Fruit fly (Drosophila melanogaster) whole organism, embryonic: ENCODE data around the gene CG8420.

Experiments used
- Atf-2 ChIP-seq: fragments of 200-800 bp; sonication (Bioruptor generic); optimal IDR thresholded peaks from 2 replicates; lab custom pipeline; 2016; ENCODE audit warnings: missing biosample characterization, missing genetic modification characterization
- Awh ChIP-seq: fragments of 200-800 bp; sonication (Bioruptor generic); IDR thresholded peaks from 2 replicates; pipeline ENCODE4, ENCODE4 v1.3.6; 2022; ENCODE audit warnings: missing biosample characterization, missing genetic modification characterization
- CG12104 ChIP-seq: fragments of 200-800 bp; sonication (Bioruptor generic); optimal IDR thresholded peaks from 3 replicates; lab custom pipeline; 2016; ENCODE audit warnings: missing biosample characterization, missing genetic modification characterization
- CG1602 ChIP-seq: fragments of 200-800 bp; sonication (Bioruptor generic); optimal IDR thresholded peaks from 3 replicates; lab custom pipeline; 2016; ENCODE audit warnings: missing biosample characterization, missing genetic modification characterization
- CG2712 ChIP-seq: fragments of 200-800 bp; optimal IDR thresholded peaks from 3 replicates; lab custom pipeline; 2019; ENCODE audit warnings: missing biosample characterization, mild to moderate bottlenecking, missing genetic modification characterization, moderate library complexity
- CG30403 ChIP-seq: fragments of 200-800 bp; sonication (Bioruptor generic); optimal IDR thresholded peaks from 3 replicates; lab custom pipeline; 2016; ENCODE audit warnings: missing biosample characterization, missing genetic modification characterization
- CG31388 ChIP-seq: fragments of 200-800 bp; sonication (Bioruptor generic); optimal IDR thresholded peaks from 2 replicates; lab custom pipeline; 2016; ENCODE audit warnings: missing biosample characterization, missing genetic modification characterization
- CG4360 ChIP-seq: fragments of 200-800 bp; sonication (Bioruptor generic); IDR thresholded peaks from 2 replicates; pipeline ENCODE4 v1.3.6; 2022; ENCODE audit warnings: missing biosample characterization, missing genetic modification characterization
- CG6854 ChIP-seq: fragments of 200-800 bp; sonication (Bioruptor generic); optimal IDR thresholded peaks from 3 replicates; lab custom pipeline; 2017; ENCODE audit warnings: missing biosample characterization, mild to moderate bottlenecking, missing genetic modification characterization
- CG7357 ChIP-seq: fragments of 200-800 bp; sonication (Bioruptor generic); IDR thresholded peaks from 3 replicates; pipeline ENCODE4 v1.3.6; 2022; ENCODE audit warnings: missing biosample characterization, missing genetic modification characterization
- CG7839 ChIP-seq: fragments of 200-800 bp; sonication (Bioruptor generic); optimal IDR thresholded peaks from 3 replicates; lab custom pipeline; 2018; ENCODE audit warnings: missing biosample characterization, mild to moderate bottlenecking, missing genetic modification characterization, moderate library complexity
- CG8478 ChIP-seq: fragments of >200 bp; optimal IDR thresholded peaks from 2 replicates; lab custom pipeline; 2018
- CG8944 ChIP-seq: fragments of 200-800 bp; sonication (Bioruptor generic); optimal IDR thresholded peaks from 3 replicates; lab custom pipeline; 2016; ENCODE audit warnings: missing biosample characterization, missing genetic modification characterization
- D19A ChIP-seq: fragments of 200-800 bp; optimal IDR thresholded peaks from 3 replicates; lab custom pipeline; 2019; ENCODE audit warnings: missing biosample characterization, mild to moderate bottlenecking, missing genetic modification characterization, moderate library complexity
- Dek ChIP-seq: fragments of 200-800 bp; sonication (Bioruptor generic); optimal IDR thresholded peaks from 3 replicates; lab custom pipeline; 2019; ENCODE audit warnings: missing biosample characterization, mild to moderate bottlenecking, missing genetic modification characterization, moderate library complexity
- Dip3 ChIP-seq: fragments of 200-800 bp; sonication (Bioruptor generic); optimal IDR thresholded peaks from 3 replicates; lab custom pipeline; 2016; ENCODE audit warnings: missing biosample characterization, missing genetic modification characterization
- Doc2 ChIP-seq: fragments of 200-800 bp; sonication (Bioruptor generic); IDR thresholded peaks from 2 replicates; pipeline ENCODE4 v1.3.6; 2022; ENCODE audit warnings: missing biosample characterization, missing genetic modification characterization
- Dref ChIP-seq: fragments of 200-800 bp; sonication (Bioruptor generic); IDR thresholded peaks from 2 replicates; pipeline ENCODE4 v1.3.6; 2022; ENCODE audit warnings: missing biosample characterization, missing genetic modification characterization
- Eip74EF ChIP-seq, 2 experiments: fragments of 200-800 bp in 1 of 2; fragments of >200 bp in 1 of 2; sonication (Bioruptor generic) in 1 of 2; optimal IDR thresholded peaks; 2 replicates each; lab custom pipeline; 2017 to 2019; ENCODE audit warnings: missing biosample characterization in 2 of 2, missing genetic modification characterization in 2 of 2, mild to moderate bottlenecking in 1 of 2, moderate library complexity in 1 of 2
- HmgZ ChIP-seq: fragments of 200-800 bp; sonication (Bioruptor generic); optimal IDR thresholded peaks from 2 replicates; lab custom pipeline; 2018; ENCODE audit warnings: missing biosample characterization, mild to moderate bottlenecking, missing genetic modification characterization
- MBD-R2 ChIP-seq: fragments of 200-800 bp; sonication (Bioruptor generic); IDR thresholded peaks from 2 replicates; pipeline ENCODE4 v1.3.6; 2022; ENCODE audit warnings: missing biosample characterization, missing genetic modification characterization
- MTF-1 ChIP-seq: fragments of 200-800 bp; sonication (Bioruptor generic); optimal IDR thresholded peaks from 2 replicates; lab custom pipeline; 2018; ENCODE audit warnings: missing biosample characterization, mild to moderate bottlenecking, missing genetic modification characterization, borderline replicate concordance
- PHDP ChIP-seq: fragments of 200-800 bp; sonication (Bioruptor generic); optimal IDR thresholded peaks from 3 replicates; lab custom pipeline; 2018; ENCODE audit warnings: missing biosample characterization, mild to moderate bottlenecking, missing genetic modification characterization, moderate library complexity
- Pdp1 ChIP-seq, 2 experiments: fragments of 200-800 bp; sonication (Bioruptor generic); optimal IDR thresholded peaks; 3 replicates each; lab custom pipeline; 2016; ENCODE audit warnings: missing biosample characterization in 2 of 2, missing genetic modification characterization in 2 of 2, mild to moderate bottlenecking in 1 of 2, moderate library complexity in 1 of 2
- Scr ChIP-seq: fragments of 200-800 bp; sonication (Bioruptor generic); IDR thresholded peaks from 2 replicates; pipeline ENCODE4 v1.3.6; 2022; ENCODE audit warnings: missing biosample characterization, missing genetic modification characterization; ENCODE audit not compliant: partially characterized antibody
- Sox102F ChIP-seq: fragments of 200-800 bp; sonication (Bioruptor generic); optimal IDR thresholded peaks from 2 replicates; lab custom pipeline; 2018; ENCODE audit warnings: missing biosample characterization, mild to moderate bottlenecking, missing genetic modification characterization, moderate library complexity
- Tbp ChIP-seq: fragments of >200 bp; optimal IDR thresholded peaks from 2 replicates; lab custom pipeline; 2018; ENCODE audit warnings: missing biosample characterization, missing genetic modification characterization
- Trl ChIP-seq, 3 experiments: fragments of >200 bp in 2 of 3; fragments of 200-800 bp in 1 of 3; sonication (Bioruptor generic) in 1 of 3; optimal IDR thresholded peaks; 2 replicates in 1 of 3; 3 replicates in 2 of 3; lab custom pipeline; 2016 to 2017; ENCODE audit warnings: missing biosample characterization in 1 of 3, missing genetic modification characterization in 1 of 3
- YL-1 ChIP-seq: fragments of 200-800 bp; sonication (Bioruptor generic); optimal IDR thresholded peaks from 3 replicates; lab custom pipeline; 2017; ENCODE audit warnings: missing biosample characterization, mild to moderate bottlenecking, missing genetic modification characterization
- bcd ChIP-seq: fragments of 200-800 bp; sonication (Bioruptor generic); optimal IDR thresholded peaks from 2 replicates; lab custom pipeline; 2017; ENCODE audit warnings: missing biosample characterization, mild to moderate bottlenecking, missing genetic modification characterization
- bigmax ChIP-seq: fragments of 200-800 bp; sonication (Bioruptor generic); optimal IDR thresholded peaks from 2 replicates; lab custom pipeline; 2018; ENCODE audit warnings: missing biosample characterization, mild to moderate bottlenecking, missing genetic modification characterization
- chm ChIP-seq: fragments of 200-800 bp; sonication (Bioruptor generic); IDR thresholded peaks from 2 replicates; pipeline ENCODE4 v1.3.6; 2022; ENCODE audit warnings: missing biosample characterization, missing genetic modification characterization
- corto ChIP-seq: fragments of 200-800 bp; sonication (Bioruptor generic); optimal IDR thresholded peaks from 2 replicates; lab custom pipeline; 2016; ENCODE audit warnings: missing biosample characterization, mild to moderate bottlenecking, missing genetic modification characterization, moderate library complexity
- crc ChIP-seq: fragments of 200-800 bp; sonication (Bioruptor generic); optimal IDR thresholded peaks from 2 replicates; lab custom pipeline; 2016; ENCODE audit warnings: missing biosample characterization, missing genetic modification characterization
- dan ChIP-seq: fragments of 200-800 bp; sonication (Bioruptor generic); IDR thresholded peaks from 2 replicates; pipeline ENCODE4 v1.3.6; 2022; ENCODE audit warnings: missing biosample characterization, missing genetic modification characterization
- emc ChIP-seq: fragments of 200-800 bp; sonication (Bioruptor generic); optimal IDR thresholded peaks from 2 replicates; lab custom pipeline; 2016; ENCODE audit warnings: missing biosample characterization, missing genetic modification characterization
- ewg ChIP-seq: fragments of 200-800 bp; sonication (Bioruptor generic); optimal IDR thresholded peaks from 3 replicates; lab custom pipeline; 2017; ENCODE audit warnings: mild to moderate bottlenecking, missing biosample characterization, missing genetic modification reagents, missing genetic modification characterization
- fd3F ChIP-seq: fragments of 200-800 bp; sonication (Bioruptor generic); optimal IDR thresholded peaks from 2 replicates; lab custom pipeline; 2018; ENCODE audit warnings: missing biosample characterization, mild to moderate bottlenecking, missing genetic modification characterization, moderate library complexity
- ham ChIP-seq: fragments of 200-800 bp; sonication (Bioruptor generic); IDR thresholded peaks from 2 replicates; pipeline ENCODE4 v1.3.6; 2022; ENCODE audit warnings: missing biosample characterization, missing genetic modification characterization
- insv ChIP-seq, 2 experiments: fragments of 200-800 bp; sonication (Bioruptor generic); optimal IDR thresholded peaks; 3 replicates each; lab custom pipeline; 2016 to 2018; ENCODE audit warnings: missing biosample characterization in 2 of 2, missing genetic modification characterization in 2 of 2
- lilli ChIP-seq: fragments of 200-800 bp; sonication (Bioruptor generic); optimal IDR thresholded peaks from 3 replicates; lab custom pipeline; 2016; ENCODE audit warnings: missing biosample characterization, missing genetic modification characterization
- shn ChIP-seq: fragments of 200-800 bp; sonication (Bioruptor generic); optimal IDR thresholded peaks from 3 replicates; lab custom pipeline; 2016; ENCODE audit warnings: missing biosample characterization, missing genetic modification characterization
- sima ChIP-seq: fragments of 200-800 bp; sonication (Bioruptor generic); optimal IDR thresholded peaks from 2 replicates; lab custom pipeline; 2016; ENCODE audit warnings: missing biosample characterization, missing genetic modification characterization
- tgo ChIP-seq: fragments of 200-800 bp; sonication (Bioruptor generic); IDR thresholded peaks from 3 replicates; pipeline ENCODE4 v1.3.6; 2022; ENCODE audit warnings: missing biosample characterization, missing genetic modification characterization
- tll ChIP-seq, 2 experiments: fragments of 200-800 bp in 1 of 2; fragments of >200 bp in 1 of 2; sonication (Bioruptor generic) in 1 of 2; optimal IDR thresholded peaks; 2 replicates each; lab custom pipeline; 2017 to 2019; ENCODE audit warnings: missing biosample characterization in 2 of 2, missing genetic modification characterization in 2 of 2, mild to moderate bottlenecking in 1 of 2, moderate library complexity in 1 of 2
- wdn ChIP-seq: fragments of 200-800 bp; sonication (Bioruptor generic); IDR thresholded peaks from 2 replicates; pipeline ENCODE4 v1.3.6; 2022; ENCODE audit warnings: missing biosample characterization, missing genetic modification characterization
- zfh2 ChIP-seq: fragments of 200-800 bp; sonication (Bioruptor generic); optimal IDR thresholded peaks from 2 replicates; lab custom pipeline; 2016; ENCODE audit warnings: missing biosample characterization, missing genetic modification characterization

CG8420 gene

DNA sequence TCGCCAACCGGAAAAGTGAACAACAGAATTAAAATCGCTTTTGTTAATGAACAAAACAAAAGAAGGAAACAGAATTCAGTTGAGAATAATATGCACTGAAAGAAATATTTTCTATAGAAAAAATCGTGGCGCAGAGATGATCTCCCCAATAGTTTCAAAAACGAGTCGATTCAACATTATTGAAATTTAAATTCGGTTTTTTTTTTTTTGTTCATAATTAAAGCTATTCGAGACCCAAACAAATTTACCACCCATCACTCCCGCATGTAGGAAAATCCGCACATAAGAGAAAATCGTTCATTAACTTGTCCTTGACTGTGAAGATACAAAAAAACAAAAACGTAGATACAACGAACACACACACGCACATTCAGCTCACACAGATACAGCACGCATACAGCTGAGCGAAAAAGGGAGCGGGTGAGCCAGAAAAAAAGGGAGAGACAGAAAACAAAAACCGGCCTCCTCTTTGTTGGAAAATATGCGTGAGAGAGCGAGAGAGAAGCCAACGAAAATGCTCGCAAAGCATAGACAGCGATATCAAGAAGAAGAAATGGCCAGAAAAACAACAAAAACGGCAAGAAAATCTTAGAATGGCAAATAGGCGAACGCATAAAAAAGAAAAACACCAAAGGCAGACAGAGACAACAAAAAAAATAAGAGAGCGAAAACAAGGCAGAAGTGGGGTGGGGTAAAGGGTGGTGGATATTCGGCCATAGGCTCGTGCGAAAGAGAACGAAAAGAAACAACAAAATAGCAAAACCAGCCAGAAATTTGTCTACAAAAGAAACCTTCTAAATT is 26.2 kb upstream of the CG8420 start (continued):
- peak; percentile 14 for TF ChIP-seq shn
- TF ChIP-seq D19A, result peak; percentile 63
- peak; percentile 33 for TF ChIP-seq sima (GFP tag; lab: Kevin White, UChicago)
- peak; percentile 11 for TF ChIP-seq Dip3 (GFP tag; lab: Kevin White, UChicago)
- TF ChIP-seq CG31388 (GFP tag; lab: Kevin White, UChicago), result no peak
- no peak for TF ChIP-seq ham (GFP tag; lab: Robert Waterston, UW)
- peak; percentile 52 for TF ChIP-seq zfh2 (GFP tag; lab: Kevin White, UChicago)
- TF ChIP-seq corto (GFP tag; lab: Kevin White, UChicago), result no peak
- no peak for TF ChIP-seq ewg
- TF ChIP-seq MBD-R2, result no peak; the same call in 1 of the 2 replicates
- TF ChIP-seq tll (GFP tag; optimal IDR thresholded peaks at IDR 0.05; lab: Kevin White, UChicago), result peak in 1 of 2 experiments; percentile 54
- TF ChIP-seq Dref (GFP tag; lab: Robert Waterston, UW), result no peak
- TF ChIP-seq Scr (GFP tag; lab: Robert Waterston, UW), result peak; percentile 12; the same call in 1 of the 2 replicates
- TF ChIP-seq bigmax (GFP tag; lab: Kevin White, UChicago), result peak; percentile 24
- peak; percentile 59 for TF ChIP-seq PHDP (tag; lab: Kevin White, UChicago)
- peak; percentile 31 for TF ChIP-seq Sox102F
- no peak for TF ChIP-seq Eip74EF (GFP tag; optimal IDR thresholded peaks at IDR 0.05; lab: Kevin White, UChicago)
- TF ChIP-seq emc (GFP tag; lab: Kevin White, UChicago), result no peak
- no peak for TF ChIP-seq Tbp (GFP tag; lab: Kevin White, UChicago)
- TF ChIP-seq dan, result no peak
- TF ChIP-seq CG8944 (GFP tag; lab: Kevin White, UChicago), result no peak
- peak; percentile 86 for TF ChIP-seq CG4360 (GFP tag; lab: Robert Waterston, UW)
- TF ChIP-seq lilli (GFP tag; lab: Kevin White, UChicago), result peak; percentile 74
- TF ChIP-seq CG1602, result peak; percentile 0
- TF ChIP-seq Atf-2, result peak; percentile 18
- TF ChIP-seq CG12104 (GFP tag; lab: Kevin White, UChicago), result no peak
- 0 out of 3 replicates have a peak, but pooled peaks have one; percentile 19 for TF ChIP-seq CG7357 (GFP tag; lab: Robert Waterston, UW)
- TF ChIP-seq CG8478, result no peak
- peak; percentile 41; the same call in 1 of the 3 replicates for TF ChIP-seq tgo (GFP tag; lab: Robert Waterston, UW)
- peak; percentile 44 for TF ChIP-seq CG7839
- TF ChIP-seq wdn (GFP tag; lab: Robert Waterston, UW), result peak; percentile 45; the same call in 1 of the 2 replicates
- TF ChIP-seq Awh, result no peak
- TF ChIP-seq chm, result no peak
- TF ChIP-seq bcd (GFP tag; lab: Kevin White, UChicago), result peak; percentile 25
- peak; percentile 30 for TF ChIP-seq fd3F (GFP tag; lab: Kevin White, UChicago)
- TF ChIP-seq CG30403, result peak; percentile 43
- peak; percentile 44 for TF ChIP-seq HmgZ (tag; lab: Kevin White, UChicago)
- no peak for TF ChIP-seq CG2712 (tag; lab: Kevin White, UChicago)
- no peak for TF ChIP-seq YL-1 (GFP tag; lab: Kevin White, UChicago)
- TF ChIP-seq Pdp1 (GFP tag; optimal IDR thresholded peaks at IDR 0.05; lab: Kevin White, UChicago), result peak; percentile 29 to 33
- peak; percentile 73 to 95 for TF ChIP-seq Trl (optimal IDR thresholded peaks at IDR 0.05; lab: Kevin White, UChicago)
- TF ChIP-seq Trl (GFP tag; optimal IDR thresholded peaks at IDR 0.05; lab: Kevin White, UChicago), result peak; percentile 7
- TF ChIP-seq crc (GFP tag; lab: Kevin White, UChicago), result peak; percentile 21
- peak; percentile 15 for TF ChIP-seq CG6854 (GFP tag; lab: Kevin White, UChicago)
- no peak for TF ChIP-seq Dek (tag; lab: Kevin White, UChicago)
- TF ChIP-seq MTF-1 (GFP tag; lab: Kevin White, UChicago), result no peak
- TF ChIP-seq Doc2, result no peak
- peak in 1 of 2 experiments; percentile 20 for TF ChIP-seq insv (GFP tag; optimal IDR thresholded peaks at IDR 0.05; lab: Kevin White, UChicago)
